Fruit fly (Drosophila melanogaster): ENCODE results near the gene CG4375.

The CG4375 gene

DNA sequence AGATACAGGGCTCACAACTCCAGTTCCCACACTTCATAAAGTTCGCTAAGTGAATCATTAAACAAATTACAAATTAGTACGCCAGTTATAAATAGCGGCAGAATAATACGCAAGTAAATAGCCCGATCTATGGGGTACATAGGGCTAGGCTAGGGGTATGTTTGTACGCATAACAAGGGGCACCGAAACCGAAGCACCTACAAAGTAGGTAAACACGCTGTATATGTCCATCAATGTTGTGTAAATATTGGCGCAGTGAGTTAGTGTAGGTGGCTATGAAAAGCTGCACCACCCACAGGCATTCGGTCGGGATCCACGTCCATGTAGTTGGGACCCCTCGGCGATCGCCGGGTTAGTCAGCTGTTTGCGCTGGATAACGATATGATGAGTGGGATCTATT, 45.5 kb upstream of the CG4375 start (continued):
- TF ChIP-seq Pdp1 (GFP tag; optimal IDR thresholded peaks at IDR 0.05) (peak; percentile 88), CG3995 (GFP tag; optimal IDR thresholded peaks at IDR 0.05) (peak; percentile 58), CG12299 (tag; optimal IDR thresholded peaks at IDR 0.05) (peak; percentile 92), CG10147 (GFP tag; optimal IDR thresholded peaks at IDR 0.05) (peak; percentile 57), Oaz (GFP tag; IDR thresholded peaks at IDR 0.05) (peak; percentile 53; the same call in 1 of the 2 replicates), CG7839 (tag; optimal IDR thresholded peaks at IDR 0.05) (peak; percentile 83), CG10565 (GFP tag; optimal IDR thresholded peaks at IDR 0.05) (peak; percentile 83), repo (GFP tag; optimal IDR thresholded peaks at IDR 0.05) (peak; percentile 92), pfk (GFP tag; optimal IDR thresholded peaks at IDR 0.05) (peak; percentile 77), stc (GFP tag; IDR thresholded peaks at IDR 0.05) (peak; percentile 91), Sin3A (optimal IDR thresholded peaks at IDR 0.05) (no peak), BEAF-32 (GFP tag; optimal IDR thresholded peaks at IDR 0.05) (no peak), CG43689 (GFP tag; IDR thresholded peaks at IDR 0.05) (peak; percentile 86), CG6254 (GFP tag; optimal IDR thresholded peaks at IDR 0.05) (peak; percentile 93), ham (GFP tag; IDR thresholded peaks at IDR 0.05) (peak; percentile 47; the same call in 1 of the 2 replicates), CG12769 (tag; optimal IDR thresholded peaks at IDR 0.05) (peak; percentile 96), Six4 (GFP tag; optimal IDR thresholded peaks at IDR 0.05) (peak; percentile 93), usp (GFP tag; optimal IDR thresholded peaks at IDR 0.05) (no peak), Sry-β (GFP tag; optimal IDR thresholded peaks at IDR 0.05) (peak; percentile 74), gcm2 (GFP tag; optimal IDR thresholded peaks at IDR 0.05) (peak; percentile 91), p53 (GFP tag; optimal IDR thresholded peaks at IDR 0.05) (peak; percentile 90), Dek (tag; optimal IDR thresholded peaks at IDR 0.05) (peak; percentile 79), D (optimal IDR thresholded peaks at IDR 0.05) (no peak), D (GFP tag; optimal IDR thresholded peaks at IDR 0.05) (peak; percentile 96), CG9932 (GFP tag; IDR thresholded peaks at IDR 0.05) (peak; percentile 87), CG9876 (GFP tag; optimal IDR thresholded peaks at IDR 0.05) (peak; percentile 90), twi (tag; optimal IDR thresholded peaks at IDR 0.05) (peak; percentile 76), amos (GFP tag; IDR thresholded peaks at IDR 0.05; ENCODE audit: partially characterized antibody) (no peak), al (GFP tag; IDR thresholded peaks at IDR 0.05) (peak; percentile 59; the same call in 1 of the 2 replicates), CG3726 (GFP tag; IDR thresholded peaks at IDR 0.05) (peak; percentile 91), cato (GFP tag; optimal IDR thresholded peaks at IDR 0.05; ENCODE audit: borderline replicate concordance) (peak; percentile 87), HHEX (GFP tag; optimal IDR thresholded peaks at IDR 0.05) (peak; percentile 96), tna (GFP tag; IDR thresholded peaks at IDR 0.05; ENCODE audit: partially characterized antibody) (no peak), Nf-YA (GFP tag; IDR thresholded peaks at IDR 0.05) (peak; percentile 94), CG12104 (GFP tag; optimal IDR thresholded peaks at IDR 0.05) (peak; percentile 93), MBD-R2 (GFP tag; IDR thresholded peaks at IDR 0.05) (peak; percentile 71; the same call in 1 of the 2 replicates), Vsx1 (GFP tag; optimal IDR thresholded peaks at IDR 0.05) (peak; percentile 97), onecut (GFP tag; IDR thresholded peaks at IDR 0.05) (peak; percentile 92), yki (optimal IDR thresholded peaks at IDR 0.05) (no peak), sna (GFP tag; IDR thresholded peaks at IDR 0.05; ENCODE audit: partially characterized antibody) (no peak), Atf6 (GFP tag; IDR thresholded peaks at IDR 0.05) (peak; percentile 91), bcd (GFP tag; optimal IDR thresholded peaks at IDR 0.05) (peak; percentile 91), maf-S (GFP tag; optimal IDR thresholded peaks at IDR 0.05) (peak; percentile 94), Xbp1 (GFP tag; optimal IDR thresholded peaks at IDR 0.05) (peak; percentile 65), Doc3 (GFP tag; IDR thresholded peaks at IDR 0.05; ENCODE audit: partially characterized antibody) (no peak), Hsf (GFP tag; optimal IDR thresholded peaks at IDR 0.05) (peak; percentile 81), C15 (GFP tag; IDR thresholded peaks at IDR 0.05) (peak; percentile 71; the same call in 2 of the 3 replicates), CG11093 (GFP tag; IDR thresholded peaks at IDR 0.05) (peak; percentile 82), Hr3 (GFP tag; optimal IDR thresholded peaks at IDR 0.05) (peak; percentile 67), CG7963 (GFP tag; IDR thresholded peaks at IDR 0.05; ENCODE audit: partially characterized antibody) (no peak), CG7928 (GFP tag; optimal IDR thresholded peaks at IDR 0.05) (peak; percentile 74)

Data from whole organism, embryonic.